Fruit fly (Drosophila melanogaster) whole organism, embryonic: ENCODE results near the gene Rbcn-3B.

Experiments used
- ATbp ChIP-seq: fragments of 200-800 bp; sonication (Bioruptor generic); optimal IDR thresholded peaks from 2 replicates; lab custom pipeline; 2017; ENCODE audit warnings: missing biosample characterization, mild to moderate bottlenecking, missing genetic modification characterization, missing genetic modification reagents
- Abd-B ChIP-seq: fragments of 200-800 bp; sonication (Bioruptor generic); optimal IDR thresholded peaks from 2 replicates; lab custom pipeline; 2018; ENCODE audit warnings: missing biosample characterization, mild to moderate bottlenecking, missing genetic modification characterization, moderate library complexity
- Atf-2 ChIP-seq: fragments of 200-800 bp; sonication (Bioruptor generic); optimal IDR thresholded peaks from 2 replicates; lab custom pipeline; 2016; ENCODE audit warnings: missing biosample characterization, missing genetic modification characterization
- Atf6 ChIP-seq: fragments of 200-800 bp; sonication (Bioruptor generic); IDR thresholded peaks from 2 replicates; pipeline ENCODE4 v1.3.6; 2022; ENCODE audit warnings: missing biosample characterization, missing genetic modification characterization
- C15 ChIP-seq: fragments of 200-800 bp; sonication (Bioruptor generic); IDR thresholded peaks from 3 replicates; pipeline ENCODE4 v1.3.6; 2022; ENCODE audit warnings: missing biosample characterization, missing genetic modification characterization
- CG10321 ChIP-seq: fragments of 200-800 bp; sonication (Bioruptor generic); IDR thresholded peaks from 2 replicates; pipeline ENCODE4 v1.3.6; 2022; ENCODE audit warnings: missing biosample characterization, missing genetic modification characterization
- CG12299 ChIP-seq: fragments of 200-800 bp; sonication (Bioruptor generic); optimal IDR thresholded peaks from 2 replicates; lab custom pipeline; 2018; ENCODE audit warnings: missing biosample characterization, mild to moderate bottlenecking, missing genetic modification characterization
- CG15011 ChIP-seq: fragments of 200-800 bp; sonication (Bioruptor generic); optimal IDR thresholded peaks from 3 replicates; lab custom pipeline; 2018; ENCODE audit warnings: missing biosample characterization, mild to moderate bottlenecking, missing genetic modification characterization
- CG15073 ChIP-seq: fragments of 200-800 bp; sonication (Bioruptor generic); optimal IDR thresholded peaks from 2 replicates; lab custom pipeline; 2016; ENCODE audit warnings: missing biosample characterization, missing genetic modification characterization
- CG15269 ChIP-seq: fragments of 200-800 bp; sonication (Bioruptor generic); optimal IDR thresholded peaks from 2 replicates; lab custom pipeline; 2018; ENCODE audit warnings: missing biosample characterization, mild to moderate bottlenecking, missing genetic modification characterization, moderate library complexity
- CG16813 ChIP-seq: fragments of 200-800 bp; sonication (Bioruptor generic); IDR thresholded peaks from 3 replicates; pipeline ENCODE4 v1.3.6; 2022; ENCODE audit warnings: missing biosample characterization, missing genetic modification characterization; ENCODE audit not compliant: partially characterized antibody
- CG17612 ChIP-seq: fragments of 200-800 bp; sonication (Bioruptor generic); IDR thresholded peaks from 2 replicates; pipeline ENCODE4 v1.3.6; 2022; ENCODE audit warnings: missing biosample characterization, missing genetic modification characterization
- CG2116 ChIP-seq: fragments of 200-800 bp; sonication (Bioruptor generic); optimal IDR thresholded peaks from 3 replicates; lab custom pipeline; 2018; ENCODE audit warnings: missing biosample characterization, mild to moderate bottlenecking, missing genetic modification characterization
- CG2120 ChIP-seq: fragments of 200-800 bp; sonication (Bioruptor generic); optimal IDR thresholded peaks from 3 replicates; lab custom pipeline; 2016; ENCODE audit warnings: missing biosample characterization, missing genetic modification characterization
- CG31365 ChIP-seq: fragments of 200-800 bp; sonication (Bioruptor generic); optimal IDR thresholded peaks from 2 replicates; lab custom pipeline; 2018; ENCODE audit warnings: missing biosample characterization, mild to moderate bottlenecking, missing genetic modification characterization
- CG3726 ChIP-seq: fragments of 200-800 bp; sonication (Bioruptor generic); IDR thresholded peaks from 3 replicates; pipeline ENCODE4, ENCODE4 v1.3.6; 2022; ENCODE audit warnings: missing biosample characterization, missing genetic modification characterization
- CG3838 ChIP-seq: fragments of 200-800 bp; sonication (Bioruptor generic); optimal IDR thresholded peaks from 3 replicates; lab custom pipeline; 2016; ENCODE audit warnings: missing biosample characterization, missing genetic modification characterization
- CG4328 ChIP-seq: fragments of 200-800 bp; sonication (Bioruptor generic); optimal IDR thresholded peaks from 3 replicates; lab custom pipeline; 2017; ENCODE audit warnings: missing biosample characterization, missing genetic modification reagents, missing genetic modification characterization
- CG4360 ChIP-seq: fragments of 200-800 bp; sonication (Bioruptor generic); IDR thresholded peaks from 2 replicates; pipeline ENCODE4 v1.3.6; 2022; ENCODE audit warnings: missing biosample characterization, missing genetic modification characterization
- CG6791 ChIP-seq: fragments of 200-800 bp; sonication (Bioruptor generic); IDR thresholded peaks from 3 replicates; pipeline ENCODE4 v1.3.6; 2022; ENCODE audit warnings: missing biosample characterization, missing genetic modification characterization; ENCODE audit not compliant: partially characterized antibody
- CG8290 ChIP-seq, 3 experiments: fragments of 200-800 bp; sonication (Bioruptor generic); optimal IDR thresholded peaks; 2 replicates each; lab custom pipeline; 2016 to 2019; ENCODE audit warnings: missing biosample characterization in 3 of 3, missing genetic modification characterization in 3 of 3, mild to moderate bottlenecking in 2 of 3, moderate library complexity in 1 of 3
- Camta ChIP-seq: fragments of 200-800 bp; sonication (Bioruptor generic); optimal IDR thresholded peaks from 2 replicates; lab custom pipeline; 2016; ENCODE audit warnings: missing biosample characterization, missing genetic modification characterization
- CoRest ChIP-seq: fragments of 200-800 bp; sonication (Bioruptor generic); optimal IDR thresholded peaks from 3 replicates; lab custom pipeline; 2018; ENCODE audit warnings: missing biosample characterization, mild to moderate bottlenecking, missing genetic modification characterization, moderate library complexity
- Dbx ChIP-seq: fragments of 200-800 bp; sonication (Bioruptor generic); IDR thresholded peaks from 3 replicates; pipeline ENCODE4 v1.3.6; 2022; ENCODE audit warnings: missing biosample characterization, missing genetic modification characterization
- Dip2 ChIP-seq: fragments of 200-800 bp; sonication (Bioruptor generic); IDR thresholded peaks from 2 replicates; pipeline ENCODE4 v1.3.6; 2022; ENCODE audit warnings: missing biosample characterization, missing genetic modification characterization
- HmgD ChIP-seq: fragments of 200-800 bp; sonication (Bioruptor generic); optimal IDR thresholded peaks from 3 replicates; lab custom pipeline; 2016; ENCODE audit warnings: missing biosample characterization, missing genetic modification characterization
- Hr3 ChIP-seq: fragments of 200-800 bp; sonication (Bioruptor generic); optimal IDR thresholded peaks from 3 replicates; lab custom pipeline; 2016; ENCODE audit warnings: missing biosample characterization, missing genetic modification characterization
- MBD-R2 ChIP-seq: fragments of 200-800 bp; sonication (Bioruptor generic); IDR thresholded peaks from 2 replicates; pipeline ENCODE4 v1.3.6; 2022; ENCODE audit warnings: missing biosample characterization, missing genetic modification characterization
- MESR4 ChIP-seq: fragments of 200-800 bp; sonication (Bioruptor generic); optimal IDR thresholded peaks from 2 replicates; lab custom pipeline; 2018; ENCODE audit warnings: missing biosample characterization, mild to moderate bottlenecking, missing genetic modification characterization, moderate library complexity
- NFAT ChIP-seq: fragments of 200-800 bp; sonication (Bioruptor generic); IDR thresholded peaks from 2 replicates; pipeline ENCODE4 v1.3.6; 2022; ENCODE audit warnings: missing biosample characterization, missing genetic modification characterization
- Nf-YA ChIP-seq: fragments of 200-800 bp; sonication (Bioruptor generic); IDR thresholded peaks from 2 replicates; pipeline ENCODE4 v1.3.6; 2022; ENCODE audit warnings: missing biosample characterization, missing genetic modification characterization
- Poxn ChIP-seq: fragments of 200-800 bp; sonication (Bioruptor generic); IDR thresholded peaks from 2 replicates; pipeline ENCODE4 v1.3.6; 2022; ENCODE audit warnings: missing biosample characterization, missing genetic modification characterization
- TFAM ChIP-seq: fragments of 200-800 bp; sonication (Bioruptor generic); optimal IDR thresholded peaks from 2 replicates; lab custom pipeline; 2017; ENCODE audit warnings: missing biosample characterization, missing genetic modification characterization, inconsistent platforms
- abd-A ChIP-seq: fragments of 200-800 bp; sonication (Bioruptor generic); optimal IDR thresholded peaks from 3 replicates; lab custom pipeline; 2019; ENCODE audit warnings: missing biosample characterization, mild to moderate bottlenecking, missing genetic modification characterization, moderate library complexity
- chm ChIP-seq: fragments of 200-800 bp; sonication (Bioruptor generic); IDR thresholded peaks from 2 replicates; pipeline ENCODE4 v1.3.6; 2022; ENCODE audit warnings: missing biosample characterization, missing genetic modification characterization
- croc ChIP-seq: fragments of 200-800 bp; sonication (Bioruptor generic); conservative IDR thresholded peaks from 3 replicates; pipeline ENCODE4 v1.3.6; 2022; ENCODE audit warnings: missing biosample characterization, missing genetic modification characterization
- dmrt11E ChIP-seq: fragments of 200-800 bp; sonication (Bioruptor generic); optimal IDR thresholded peaks from 3 replicates; lab custom pipeline; 2018; ENCODE audit warnings: missing biosample characterization, mild to moderate bottlenecking, missing genetic modification characterization, moderate library complexity
- emc ChIP-seq: fragments of 200-800 bp; sonication (Bioruptor generic); optimal IDR thresholded peaks from 2 replicates; lab custom pipeline; 2016; ENCODE audit warnings: missing biosample characterization, missing genetic modification characterization
- fd96Cb ChIP-seq: fragments of 200-800 bp; sonication (Bioruptor generic); optimal IDR thresholded peaks from 2 replicates; lab custom pipeline; 2018; ENCODE audit warnings: missing biosample characterization, mild to moderate bottlenecking, missing genetic modification characterization, moderate library complexity
- fru ChIP-seq: fragments of >200 bp; optimal IDR thresholded peaks from 2 replicates; lab custom pipeline; 2017
- lab ChIP-seq: fragments of 200-800 bp; sonication (Bioruptor generic); optimal IDR thresholded peaks from 3 replicates; lab custom pipeline; 2017; ENCODE audit warnings: missing biosample characterization, missing genetic modification characterization, mild to moderate bottlenecking, moderate library complexity, missing genetic modification reagents
- pnt ChIP-seq: fragments of 200-800 bp; sonication (Bioruptor generic); optimal IDR thresholded peaks from 3 replicates; lab custom pipeline; 2016; ENCODE audit warnings: missing biosample characterization, missing genetic modification characterization
- run ChIP-seq: fragments of 200-800 bp; sonication (Bioruptor generic); optimal IDR thresholded peaks from 3 replicates; lab custom pipeline; 2018; ENCODE audit warnings: missing biosample characterization, mild to moderate bottlenecking, missing genetic modification characterization
- salm ChIP-seq: fragments of 200-800 bp; sonication (Bioruptor generic); optimal IDR thresholded peaks from 2 replicates; lab custom pipeline; 2018; ENCODE audit warnings: missing biosample characterization, mild to moderate bottlenecking, missing genetic modification characterization
- sna ChIP-seq: fragments of 200-800 bp; sonication (Bioruptor generic); IDR thresholded peaks from 2 replicates; pipeline ENCODE4 v1.3.6; 2022; ENCODE audit warnings: missing biosample characterization, missing genetic modification characterization; ENCODE audit not compliant: partially characterized antibody
- tin ChIP-seq: fragments of 200-800 bp; sonication (Bioruptor generic); optimal IDR thresholded peaks from 3 replicates; lab custom pipeline; 2016; ENCODE audit warnings: missing biosample characterization, missing genetic modification characterization
- trh ChIP-seq: fragments of 200-800 bp; sonication (Bioruptor generic); optimal IDR thresholded peaks from 2 replicates; lab custom pipeline; 2016; ENCODE audit warnings: missing biosample characterization, missing genetic modification characterization
- wek ChIP-seq: fragments of 200-800 bp; sonication (Bioruptor generic); optimal IDR thresholded peaks from 3 replicates; lab custom pipeline; 2018; ENCODE audit warnings: missing biosample characterization, mild to moderate bottlenecking, missing genetic modification characterization, moderate library complexity
- z ChIP-seq: fragments of 200-800 bp; sonication (Bioruptor generic); IDR thresholded peaks from 3 replicates; pipeline ENCODE4 v1.3.6; 2022; ENCODE audit warnings: missing biosample characterization, missing genetic modification characterization

Rbcn-3B gene

DNA sequence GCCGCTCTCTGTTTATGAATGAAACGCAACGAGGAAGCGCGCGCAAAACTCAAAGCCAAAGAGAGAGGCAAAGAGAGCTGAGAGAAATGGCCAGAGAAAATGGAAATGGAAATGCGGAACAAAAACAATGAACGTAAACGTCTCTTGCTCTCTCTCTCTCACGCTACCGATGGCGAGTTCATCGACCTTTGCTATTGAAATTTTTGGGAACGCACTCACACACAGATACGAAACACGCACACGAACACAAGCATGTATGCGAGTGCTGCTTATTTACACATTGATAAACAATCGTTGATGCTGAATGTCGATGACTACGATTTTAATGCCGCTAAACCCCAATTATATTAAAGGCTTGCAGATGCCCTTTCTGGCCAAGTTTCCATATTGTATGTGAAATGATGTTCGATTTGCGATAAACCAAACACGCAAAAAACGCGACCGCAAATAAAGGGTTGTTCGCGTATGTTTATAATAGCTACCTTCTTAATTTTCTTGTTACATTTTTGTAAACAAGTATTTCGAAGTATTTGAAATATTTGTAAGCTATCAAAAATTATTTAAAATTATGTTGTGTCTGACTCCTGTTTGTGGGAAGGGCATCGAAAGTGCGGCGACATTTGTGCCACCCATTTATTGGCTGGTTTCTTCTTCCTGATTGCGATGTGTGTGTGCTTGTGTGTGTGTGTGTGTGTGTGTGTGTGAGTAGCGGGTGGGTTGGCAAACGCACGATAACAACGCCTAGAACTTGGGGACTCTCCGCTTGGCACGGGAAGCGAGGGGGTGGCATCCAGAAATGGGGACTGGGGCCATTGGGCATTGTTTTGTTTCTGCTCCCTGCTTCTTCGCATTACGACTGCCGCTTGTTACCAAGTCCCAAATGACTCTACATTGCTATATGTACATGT lies 34.9 kb downstream of the Rbcn-3B start (continued):
- TF ChIP-seq wek (GFP tag; lab: Kevin White, UChicago) (no peak), tin (peak; percentile 53), CG15011 (peak; percentile 57), CG6791 (no peak), HmgD (GFP tag; lab: Kevin White, UChicago) (no peak), emc (GFP tag; lab: Kevin White, UChicago) (peak; percentile 36), sna (no peak), abd-A (tag; lab: Kevin White, UChicago) (peak; percentile 30), trh (peak; percentile 19), CG15269 (tag; lab: Kevin White, UChicago) (peak; percentile 56), Nf-YA (GFP tag; lab: Robert Waterston, UW) (no peak), Hr3 (GFP tag; lab: Kevin White, UChicago) (peak; percentile 48), MBD-R2 (GFP tag; lab: Robert Waterston, UW) (no peak), Dip2 (GFP tag; lab: Robert Waterston, UW) (no peak), Atf6 (GFP tag; lab: Robert Waterston, UW) (no peak; the same call in 1 of the 2 replicates), CG4360 (GFP tag; lab: Robert Waterston, UW) (no peak), Atf-2 (GFP tag; lab: Kevin White, UChicago) (peak; percentile 58), CG3838 (GFP tag; lab: Kevin White, UChicago) (no peak), CG4328 (GFP tag; lab: Kevin White, UChicago) (peak; percentile 5), CG31365 (no peak), CG3726 (GFP tag; lab: Robert Waterston, UW) (no peak), salm (tag; lab: Kevin White, UChicago) (peak; percentile 51), CoRest (peak; percentile 86), croc (GFP tag; lab: Robert Waterston, UW) (peak; percentile 47; the same call in 2 of the 3 replicates), C15 (no peak), lab (GFP tag; lab: Kevin White, UChicago) (peak; percentile 61), dmrt11E (tag; lab: Kevin White, UChicago) (peak; percentile 77), CG2116 (GFP tag; lab: Kevin White, UChicago) (peak; percentile 13), fd96Cb (tag; lab: Kevin White, UChicago) (peak; percentile 86), CG17612 (0 out of 2 replicates have a peak, but pooled peaks have one; percentile 17), z (GFP tag; lab: Robert Waterston, UW) (no peak), chm (GFP tag; lab: Robert Waterston, UW) (no peak), Dbx (GFP tag; lab: Robert Waterston, UW) (0 out of 3 replicates have a peak, but pooled peaks have one; percentile 30), CG10321 (GFP tag; lab: Robert Waterston, UW) (no peak), fru (lab: Kevin White, UChicago) (no peak), CG12299 (tag; lab: Kevin White, UChicago) (peak; percentile 63), Camta (GFP tag; lab: Kevin White, UChicago) (peak; percentile 65), run (peak; percentile 69), CG16813 (no peak), TFAM (GFP tag; lab: Kevin White, UChicago) (peak; percentile 12), MESR4 (GFP tag; lab: Kevin White, UChicago) (no peak), CG15073 (no peak), ATbp (GFP tag; lab: Kevin White, UChicago) (peak; percentile 79), CG8290 (GFP tag; optimal IDR thresholded peaks at IDR 0.05; lab: Kevin White, UChicago) (no peak), CG8290 (tag; optimal IDR thresholded peaks at IDR 0.05; lab: Kevin White, UChicago) (no peak), CG2120 (GFP tag; lab: Kevin White, UChicago) (peak; percentile 82), pnt (GFP tag; lab: Kevin White, UChicago) (peak; percentile 61), Poxn (GFP tag; lab: Robert Waterston, UW) (no peak), NFAT (no peak), Abd-B (peak; percentile 76)
